Worm (Caenorhabditis elegans): Measurements from ENCODE around the gene C09G12.17.

ce11 chrIV:3539253-3539652, 43.0 kb upstream of the C09G12.17 start:
- TF ChIP-seq ztf-22 (GFP tag; optimal IDR thresholded peaks at IDR 0.05): no peak
- no peak for TF ChIP-seq ztf-25 (GFP tag; IDR thresholded peaks at IDR 0.05)
- TF ChIP-seq ztf-18 (tag; optimal IDR thresholded peaks at IDR 0.05): no peak
- TF ChIP-seq snpc-4 (GFP tag; optimal IDR thresholded peaks at IDR 0.05): no peak
- TF ChIP-seq snpc-4 (tag; optimal IDR thresholded peaks at IDR 0.05): no peak
- no peak for TF ChIP-seq hmg-20 (GFP tag; IDR thresholded peaks at IDR 0.05)
- no peak for TF ChIP-seq K11D2.4 (GFP tag; IDR thresholded peaks at IDR 0.05)
- TF ChIP-seq madf-10 (tag; optimal IDR thresholded peaks at IDR 0.05): no peak
- no peak for TF ChIP-seq ceh-79 (tag; optimal IDR thresholded peaks at IDR 0.05)
- no peak for TF ChIP-seq pha-4 (tag; optimal IDR thresholded peaks at IDR 0.05)
- TF ChIP-seq dpff-1 (tag; optimal IDR thresholded peaks at IDR 0.05): no peak
- no peak for TF ChIP-seq F49E8.2 (tag; optimal IDR thresholded peaks at IDR 0.05; ENCODE audit: insufficient read depth)
- no peak for TF ChIP-seq unc-130 (GFP tag; optimal IDR thresholded peaks at IDR 0.05)
- no peak for TF ChIP-seq C17E4.6 (GFP tag; IDR thresholded peaks at IDR 0.05)

Measured in whole organism, young adult.